Fruit fly (Drosophila melanogaster) Kc167 (cell line): ENCODE results near the gene osk.

ENCODE experiments used
- Myc ChIP-seq: fragments of >200 bp; optimal IDR thresholded peaks from 2 replicates; lab custom pipeline; 2017; ENCODE audit warnings: missing external identifiers
- h ChIP-seq: fragments of >200 bp; optimal IDR thresholded peaks from 3 replicates; lab custom pipeline; 2018; ENCODE audit warnings: missing external identifiers
- insv ChIP-seq: fragments of >200 bp; optimal IDR thresholded peaks from 3 replicates; lab custom pipeline; 2018; ENCODE audit warnings: missing external identifiers
- psq ChIP-seq: fragments of >200 bp; optimal IDR thresholded peaks from 2 replicates; lab custom pipeline; 2017; ENCODE audit warnings: missing external identifiers
- ttk ChIP-seq: sonication (Bioruptor generic); optimal IDR thresholded peaks from 2 replicates; lab custom pipeline; 2017; ENCODE audit warnings: missing external identifiers

DNA sequence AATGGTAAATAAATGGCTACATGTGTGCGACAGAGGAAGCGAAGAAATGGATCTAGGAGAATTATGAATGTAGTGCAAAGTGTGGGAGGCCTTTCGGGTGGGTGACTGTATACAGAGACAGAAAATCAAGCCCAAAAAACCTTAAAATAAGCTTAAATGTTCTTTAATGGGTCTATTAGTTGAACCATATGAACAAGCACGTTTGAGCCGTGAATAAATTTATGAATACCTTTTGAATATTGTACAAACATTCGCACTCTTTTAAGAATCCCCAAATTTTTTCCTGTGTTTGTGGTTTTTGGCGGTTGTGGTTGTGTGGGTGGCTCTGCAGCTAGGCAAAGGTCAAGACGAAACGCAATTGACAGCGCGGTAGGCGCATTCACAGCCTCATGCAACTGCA lies 31.7 kb downstream of the osk start:
- TF ChIP-seq ttk (lab: Kevin White, UChicago), result no peak
- TF ChIP-seq Myc (lab: Kevin White, UChicago), result no peak
- TF ChIP-seq psq (lab: Kevin White, UChicago), result no peak
- no peak for TF ChIP-seq h
- no peak for TF ChIP-seq insv (lab: Kevin White, UChicago)
